Fruit fly (Drosophila melanogaster): Measurements from ENCODE around the gene bves.

bves gene

dm6 chrX:21053849-21054581, at the start of gene bves, which contains the start of gene Stt3A:
Gene bves (plus strand): TSS chrX:21053963.
Gene Stt3A (minus strand): TSS chrX:21053937.
- peak; percentile 97 for TF ChIP-seq noc (tag; optimal IDR thresholded peaks at IDR 0.05)

DNA sequence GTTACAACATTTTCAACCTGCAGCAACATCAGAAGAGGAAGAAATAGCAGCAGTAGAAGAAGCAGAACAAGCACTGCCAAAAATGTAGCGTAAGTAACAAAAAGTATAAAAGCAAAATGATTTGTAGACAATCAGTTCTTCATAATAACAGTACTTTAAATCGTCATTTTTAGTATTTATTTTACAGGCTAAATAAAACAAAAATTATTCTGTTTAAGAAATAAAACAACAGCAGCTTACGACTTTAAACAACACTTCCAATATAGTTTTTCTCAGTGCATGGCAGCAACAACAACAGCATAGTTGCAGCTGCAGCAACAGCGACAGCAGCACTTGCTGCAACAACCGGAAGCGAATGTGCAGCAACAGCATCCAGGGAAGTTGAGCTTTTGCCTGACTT, 43.2 kb upstream of the bves start:
- TF ChIP-seq noc (tag; optimal IDR thresholded peaks at IDR 0.05) = no peak

DNA sequence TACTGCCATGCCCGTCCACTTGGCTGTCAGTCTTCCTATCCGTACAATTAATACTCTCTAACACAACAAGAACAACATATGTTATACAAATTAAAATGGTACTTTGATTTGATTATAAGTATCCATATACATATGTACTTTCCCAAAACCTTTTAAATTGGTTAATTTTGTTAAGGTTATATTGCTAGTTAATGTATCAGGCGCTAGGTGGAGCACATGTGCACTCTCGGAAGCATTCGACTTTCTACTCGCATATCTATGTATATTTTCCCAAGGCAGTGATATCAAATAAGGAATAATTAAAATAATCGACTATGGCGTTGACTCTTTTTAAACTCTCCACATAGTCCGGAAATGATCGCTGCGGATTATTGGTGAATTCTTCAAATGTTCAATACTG, 36.2 kb upstream of the bves start:
- TF ChIP-seq noc (tag; optimal IDR thresholded peaks at IDR 0.05) = no peak

DNA sequence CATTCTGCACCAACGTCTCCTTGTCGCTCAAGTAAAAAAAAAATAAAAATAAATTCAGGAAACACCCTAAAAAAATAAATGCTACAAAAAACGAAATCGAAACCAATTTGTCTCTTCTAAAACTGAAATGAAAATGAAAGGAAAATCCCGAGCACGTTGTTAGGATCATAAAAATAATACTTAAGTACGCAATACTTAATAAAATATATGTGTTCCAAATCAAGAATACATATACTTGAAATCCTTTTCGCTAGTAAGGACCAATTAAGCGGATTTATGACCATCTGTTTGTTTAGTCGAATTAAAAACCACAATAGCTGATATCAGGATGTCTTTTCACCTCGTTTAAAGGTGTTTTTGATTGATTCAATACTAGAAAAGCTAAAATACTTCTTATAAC, 28.0 kb upstream of the bves start, which contains the start of gene r-cup:
Gene r-cup (minus strand): TSS at position 101 of the 400 bp plus-strand sequence.
- TF ChIP-seq noc (tag; optimal IDR thresholded peaks at IDR 0.05) = no peak

dm6 chrX:21027929-21028575, 25.7 kb upstream of the bves start, which contains the start of gene CG1532:
Gene CG1532 (minus strand): TSS chrX:21028361.
- TF ChIP-seq noc (tag; optimal IDR thresholded peaks at IDR 0.05) = peak; percentile 65

DNA sequence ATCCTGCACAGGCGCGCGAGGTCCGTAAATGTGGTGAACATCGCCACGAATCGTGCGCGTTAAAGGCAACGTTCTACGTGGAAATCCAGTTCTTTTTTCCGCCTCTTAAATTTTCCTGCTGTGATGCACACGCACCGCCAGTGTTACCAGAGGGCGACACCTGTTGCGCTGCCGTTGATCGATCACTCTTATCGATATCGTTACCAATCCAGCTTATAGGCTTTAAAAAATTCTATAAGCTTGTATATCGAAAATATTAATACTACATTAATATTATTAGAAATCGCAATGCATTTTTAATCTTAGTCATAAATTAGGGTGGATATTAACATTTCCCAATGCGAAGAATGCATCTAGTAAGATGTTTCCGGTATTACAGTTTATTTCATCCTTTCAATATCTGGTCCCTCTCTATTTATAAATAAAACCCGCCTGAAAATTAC, 21.9 kb upstream of the bves start, which contains the start of gene CG1529:
Gene CG1529 (minus strand): TSS at position 132 of the 443 bp plus-strand sequence.
- no peak for TF ChIP-seq noc (tag; optimal IDR thresholded peaks at IDR 0.05)

dm6 chrX:21034638-21035037, 19.1 kb upstream of the bves start:
- no peak for TF ChIP-seq noc (tag; optimal IDR thresholded peaks at IDR 0.05)

DNA sequence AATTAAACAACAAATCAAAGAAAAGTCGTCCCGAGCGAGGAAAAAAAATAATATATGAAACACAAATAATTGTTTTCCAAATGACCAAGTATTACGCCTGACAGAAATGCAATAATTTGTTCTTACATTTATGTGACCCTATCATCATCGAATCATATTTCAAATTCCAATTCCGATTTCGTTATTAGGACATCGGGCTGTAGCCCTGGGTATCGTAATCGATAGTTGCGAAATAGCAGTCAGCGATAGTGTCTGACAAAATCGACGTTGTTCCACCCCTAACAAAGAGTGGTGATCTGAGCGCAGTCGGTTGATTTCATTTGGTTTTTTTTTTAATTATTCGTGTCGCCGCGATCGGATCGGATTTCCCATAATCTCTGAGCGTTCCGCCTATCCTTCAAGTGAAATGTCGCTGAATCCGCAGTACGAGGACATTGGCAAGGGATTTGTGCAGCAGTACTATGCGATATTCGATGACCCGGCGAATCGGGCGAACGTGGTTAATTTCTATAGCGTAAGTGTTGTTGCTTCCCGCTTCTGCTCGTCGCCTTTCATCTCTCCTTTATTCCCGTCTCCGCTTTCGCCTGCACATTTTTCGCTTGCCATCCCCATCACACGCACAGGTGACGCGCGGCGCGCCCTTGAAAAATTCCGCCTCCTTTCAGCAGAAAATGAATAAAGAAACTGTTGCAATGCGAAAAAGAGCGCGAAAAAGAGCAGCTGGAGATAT, 18.4 kb upstream of the bves start, which contains the start of gene Ntf-2:
Gene Ntf-2 (plus strand): TSS at position 262 of the 730 bp plus-strand sequence.
- TF ChIP-seq noc (tag; optimal IDR thresholded peaks at IDR 0.05) = peak; percentile 31

- TF ChIP-seq noc (tag; optimal IDR thresholded peaks at IDR 0.05) = no peak
Measured at dm6 chrX:21035938-21036324, 17.8 kb upstream of the bves start.

DNA sequence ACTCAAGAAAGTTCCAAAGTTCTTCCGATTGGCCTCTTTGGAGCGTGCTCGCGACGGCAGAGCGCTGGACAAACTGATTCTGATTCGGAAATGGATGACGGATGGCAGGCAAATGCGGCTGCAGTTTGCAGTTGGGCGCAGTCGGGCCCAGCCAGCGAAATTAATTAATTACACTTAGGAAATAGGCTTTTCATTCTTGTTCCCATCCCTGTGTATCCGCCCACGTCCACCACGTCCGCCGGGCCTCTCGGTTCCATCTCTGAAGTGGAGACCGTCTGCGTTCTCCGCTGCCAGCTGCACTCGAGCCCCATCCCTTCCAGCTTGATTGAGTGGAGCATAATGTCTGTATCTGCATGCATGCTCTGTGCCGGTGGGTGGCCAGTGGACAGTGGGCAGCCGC, 13.3 kb upstream of the bves start, which contains the start of gene CG15449:
Gene CG15449 (minus strand): TSS at position 101 of the 400 bp plus-strand sequence.
- no peak for TF ChIP-seq noc (tag; optimal IDR thresholded peaks at IDR 0.05)

DNA sequence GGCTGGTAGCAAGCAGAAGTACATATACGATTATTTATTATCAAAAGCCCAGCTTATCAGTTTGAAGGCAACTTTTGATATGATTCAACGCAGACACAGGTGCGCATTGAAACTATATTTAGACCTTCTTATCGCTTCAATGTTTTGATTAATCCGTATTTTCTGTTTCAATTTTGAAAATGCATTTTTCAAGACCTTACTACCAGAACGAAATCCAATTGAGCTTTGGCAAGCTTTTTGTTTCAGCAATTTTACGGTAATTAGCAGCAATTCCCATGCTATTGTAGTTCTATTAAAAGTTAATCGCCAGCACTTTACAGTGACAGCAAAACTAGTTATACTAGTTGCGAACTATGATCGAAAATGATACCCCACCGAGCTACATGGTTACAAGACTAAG, 11.9 kb upstream of the bves start, which contains the start of gene Mgstl:
Gene Mgstl (plus strand): TSS at position 301 of the 400 bp plus-strand sequence.
- no peak for TF ChIP-seq noc (tag; optimal IDR thresholded peaks at IDR 0.05)

DNA sequence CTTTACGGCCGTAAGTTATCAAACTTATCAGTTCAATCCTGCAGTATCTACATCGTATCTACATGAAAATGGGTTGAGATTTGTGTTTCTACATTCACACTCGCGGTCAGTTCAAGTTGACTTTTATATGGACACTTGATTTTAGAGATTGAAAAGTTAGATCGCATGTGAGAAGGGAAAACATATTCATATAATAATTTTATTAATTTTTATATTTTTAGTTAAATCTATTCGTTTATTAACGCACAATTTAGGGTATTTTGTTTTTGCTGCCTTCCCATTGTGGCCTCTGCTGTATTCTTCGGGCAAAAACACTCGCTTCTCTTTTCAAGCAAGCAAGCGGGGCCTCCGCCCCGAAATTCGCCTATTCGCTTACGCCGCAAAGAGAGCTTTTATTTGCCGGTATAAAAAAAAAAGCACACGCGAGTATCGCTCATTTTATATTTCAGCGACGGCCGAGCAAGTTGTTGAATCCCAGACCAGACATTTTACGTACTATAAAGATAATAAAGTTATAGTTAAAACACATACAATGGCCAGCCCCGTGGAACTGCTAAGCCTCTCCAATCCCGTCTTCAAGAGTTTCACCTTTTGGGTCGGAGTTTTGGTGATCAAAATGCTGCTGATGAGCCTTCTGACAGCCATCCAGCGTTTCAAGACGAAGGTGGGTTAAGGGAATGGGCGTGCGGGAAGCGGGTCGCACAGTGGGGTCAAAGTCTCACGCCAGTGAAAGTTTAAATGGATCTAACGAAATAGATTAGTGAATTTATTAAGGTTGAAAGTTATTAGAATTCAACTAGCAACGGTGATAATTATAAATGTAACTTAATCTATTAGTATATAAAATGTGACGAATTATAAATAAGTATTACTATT, 10.9 kb upstream of the bves start:
- TF ChIP-seq noc (tag; optimal IDR thresholded peaks at IDR 0.05) = peak; percentile 86

DNA sequence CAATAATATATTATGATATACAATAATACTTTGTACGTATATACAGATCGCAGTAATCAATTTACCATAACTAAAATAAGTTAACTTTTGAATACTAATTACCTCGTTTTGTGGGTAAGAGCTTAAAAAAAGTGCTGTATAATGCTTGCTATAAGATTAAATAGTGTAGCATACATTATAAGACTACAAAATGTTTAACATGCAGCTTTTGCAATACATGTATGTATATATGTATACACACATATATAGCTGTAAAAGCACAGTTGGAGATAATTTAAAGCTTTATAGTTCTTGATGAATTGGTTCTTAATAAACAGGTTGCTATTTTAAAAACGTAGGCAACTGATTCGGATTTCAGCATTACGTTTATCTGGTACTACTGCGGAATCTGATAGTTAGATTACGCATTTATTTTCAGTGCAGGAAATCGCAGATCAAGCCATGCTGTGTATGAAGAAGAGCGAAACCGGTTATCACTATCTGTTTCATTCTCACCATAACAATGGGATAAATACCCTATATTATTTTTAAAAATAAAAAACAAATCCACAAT, 9.4 kb upstream of the bves start:
- TF ChIP-seq noc (tag; optimal IDR thresholded peaks at IDR 0.05) = no peak

- TF ChIP-seq noc (tag; optimal IDR thresholded peaks at IDR 0.05) = peak; percentile 52
Measured at dm6 chrX:21044831-21045447, 8.8 kb upstream of the bves start, which contains the start of gene Cbs. Gene Cbs (plus strand): TSS chrX:21045138.

Data from whole organism, larva.